Worm (Caenorhabditis elegans) whole organism, midembryonic: ENCODE results near the gene aqp-7.

Source experiments
- T22C8.4 ChIP-seq: fragments of 200-800 bp; sonication (Bioruptor generic); IDR thresholded peaks from 2 replicates; pipeline ENCODE4 v1.3.6; 2022; ENCODE audit warnings: missing genetic modification characterization, missing compliant biosample characterization
- cog-1 ChIP-seq: sonication (generic microtip); optimal IDR thresholded peaks from 2 replicates; lab custom pipeline; 2016; ENCODE audit warnings: missing genetic modification characterization, missing compliant biosample characterization
- flt-1 ChIP-seq: fragments of 200-800 bp; sonication (Bioruptor generic); IDR thresholded peaks from 2 replicates; pipeline ENCODE4 v1.3.6; 2022; ENCODE audit warnings: missing genetic modification characterization, missing compliant biosample characterization
- klf-2 ChIP-seq: fragments of 200-800 bp; sonication (Bioruptor generic); conservative IDR thresholded peaks from 2 replicates; pipeline ENCODE4 v1.3.6; 2022; ENCODE audit warnings: missing genetic modification reagents, missing genetic modification characterization, missing compliant biosample characterization
- med-1 ChIP-seq: sonication (generic microtip); optimal IDR thresholded peaks from 2 replicates; lab custom pipeline; 2017; ENCODE audit warnings: missing genetic modification characterization, mild to moderate bottlenecking, missing compliant biosample characterization, antibody characterized with exemption, missing genetic modification reagents; ENCODE audit not compliant: insufficient read depth
- ref-1 ChIP-seq: fragments of 200-800 bp; sonication (Bioruptor generic); conservative IDR thresholded peaks from 2 replicates; pipeline ENCODE4 v1.3.6; 2022; ENCODE audit warnings: missing genetic modification reagents, missing genetic modification characterization, missing compliant biosample characterization
- tab-1 ChIP-seq: fragments of 200-800 bp; sonication (Bioruptor generic); IDR thresholded peaks from 2 replicates; pipeline ENCODE4 v1.3.6; 2022; ENCODE audit warnings: missing genetic modification characterization, missing compliant biosample characterization
- ztf-23 ChIP-seq: fragments of 200-800 bp; sonication (Bioruptor generic); IDR thresholded peaks from 2 replicates; pipeline ENCODE4 v1.3.6; 2022; ENCODE audit warnings: missing genetic modification reagents, missing genetic modification characterization, missing compliant biosample characterization
- ztf-29 ChIP-seq: fragments of 200-800 bp; sonication (Bioruptor generic); IDR thresholded peaks from 2 replicates; pipeline ENCODE4 v1.3.6; 2022; ENCODE audit warnings: missing genetic modification reagents, missing genetic modification characterization, missing compliant biosample characterization

DNA sequence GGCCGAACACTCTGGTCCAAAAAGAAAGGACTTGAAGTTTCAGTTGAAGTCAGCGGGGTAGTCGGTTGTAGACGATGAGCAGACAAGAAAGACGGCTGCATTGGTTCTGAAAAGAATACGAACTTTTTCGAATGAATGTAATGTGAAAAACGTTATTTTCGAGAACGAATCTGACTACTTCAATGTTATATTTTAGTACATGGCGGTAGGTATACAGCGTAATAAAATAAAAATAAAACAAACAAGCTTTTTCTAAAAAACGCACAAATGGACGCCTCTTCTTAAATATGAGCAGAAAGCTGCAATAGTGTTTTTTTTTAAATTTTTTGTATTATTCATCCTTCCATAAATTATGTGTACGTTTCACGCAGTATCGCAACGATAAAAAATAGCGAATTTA lies 25.2 kb upstream of the aqp-7 start, which contains the start of gene Y41G9A.17:
- TF ChIP-seq tab-1 (GFP tag; lab: Robert Waterston, UW) (no peak), flt-1 (no peak), med-1 (GFP tag; lab: Kevin White, UChicago) (no peak), ztf-23 (no peak), T22C8.4 (no peak), ztf-29 (GFP tag; lab: Robert Waterston, UW) (no peak), cog-1 (tag; lab: Kevin White, UChicago) (no peak), ref-1 (GFP tag; lab: Robert Waterston, UW) (no peak), klf-2 (no peak)
